Fruit fly (Drosophila melanogaster) whole organism, embryonic: ENCODE data around the gene HDAC3.

Experiments used
- Atf3 ChIP-seq: fragments of 200-800 bp; sonication (Bioruptor generic); optimal IDR thresholded peaks from 3 replicates; lab custom pipeline; 2016; ENCODE audit warnings: missing biosample characterization, missing genetic modification characterization
- Awh ChIP-seq: fragments of 200-800 bp; sonication (Bioruptor generic); IDR thresholded peaks from 2 replicates; pipeline ENCODE4, ENCODE4 v1.3.6; 2022; ENCODE audit warnings: missing biosample characterization, missing genetic modification characterization
- CG10147 ChIP-seq: fragments of 200-800 bp; sonication (Bioruptor generic); optimal IDR thresholded peaks from 2 replicates; lab custom pipeline; 2019; ENCODE audit warnings: missing biosample characterization, mild to moderate bottlenecking, missing genetic modification characterization, moderate library complexity
- CG10543 ChIP-seq: fragments of 200-800 bp; sonication (Bioruptor generic); optimal IDR thresholded peaks from 3 replicates; lab custom pipeline; 2017; ENCODE audit warnings: missing biosample characterization, mild to moderate bottlenecking, missing genetic modification characterization, moderate library complexity
- CG11247 ChIP-seq: fragments of 200-800 bp; sonication (Bioruptor generic); IDR thresholded peaks from 2 replicates; pipeline ENCODE4 v1.3.6; 2022; ENCODE audit warnings: missing biosample characterization, missing genetic modification characterization
- CG11456 ChIP-seq: fragments of 200-800 bp; sonication (Bioruptor generic); IDR thresholded peaks from 3 replicates; pipeline ENCODE4 v1.3.6; 2022; ENCODE audit warnings: missing biosample characterization, missing genetic modification characterization
- CG12659 ChIP-seq: fragments of 200-800 bp; sonication (Bioruptor generic); optimal IDR thresholded peaks from 3 replicates; lab custom pipeline; 2017; ENCODE audit warnings: mild to moderate bottlenecking, missing biosample characterization, missing genetic modification reagents, missing genetic modification characterization
- CG13123 ChIP-seq: fragments of 200-800 bp; sonication (Bioruptor generic); optimal IDR thresholded peaks from 2 replicates; lab custom pipeline; 2016; ENCODE audit warnings: missing biosample characterization, missing genetic modification characterization
- CG13624 ChIP-seq: fragments of 200-800 bp; sonication (Bioruptor generic); optimal IDR thresholded peaks from 2 replicates; lab custom pipeline; 2016; ENCODE audit warnings: missing biosample characterization, missing genetic modification characterization
- CG14667 ChIP-seq: fragments of 200-800 bp; sonication (Bioruptor generic); IDR thresholded peaks from 2 replicates; pipeline ENCODE4 v1.3.6; 2022; ENCODE audit warnings: missing biosample characterization, missing genetic modification characterization
- CG1602 ChIP-seq: fragments of 200-800 bp; sonication (Bioruptor generic); optimal IDR thresholded peaks from 3 replicates; lab custom pipeline; 2016; ENCODE audit warnings: missing biosample characterization, missing genetic modification characterization
- CG17328 ChIP-seq: fragments of 200-800 bp; sonication (Bioruptor generic); IDR thresholded peaks from 2 replicates; pipeline ENCODE4 v1.3.6; 2022; ENCODE audit warnings: missing biosample characterization, missing genetic modification characterization
- CG17829 ChIP-seq: fragments of 200-800 bp; optimal IDR thresholded peaks from 2 replicates; lab custom pipeline; 2019; ENCODE audit warnings: missing biosample characterization, mild to moderate bottlenecking, missing genetic modification characterization, moderate library complexity
- CG2129 ChIP-seq: fragments of 200-800 bp; sonication (Bioruptor generic); IDR thresholded peaks from 2 replicates; pipeline ENCODE4 v1.3.6; 2022; ENCODE audit warnings: missing biosample characterization, missing genetic modification characterization; ENCODE audit not compliant: partially characterized antibody
- CG2202 ChIP-seq: fragments of 200-800 bp; sonication (Bioruptor generic); optimal IDR thresholded peaks from 2 replicates; lab custom pipeline; 2018; ENCODE audit warnings: missing biosample characterization, mild to moderate bottlenecking, missing genetic modification characterization
- CG2875 ChIP-seq: fragments of 200-800 bp; sonication (Bioruptor generic); optimal IDR thresholded peaks from 2 replicates; lab custom pipeline; 2017; ENCODE audit warnings: missing biosample characterization, mild to moderate bottlenecking, missing genetic modification characterization, missing genetic modification reagents
- CG32772 ChIP-seq: fragments of 200-800 bp; sonication (Bioruptor generic); IDR thresholded peaks from 2 replicates; pipeline ENCODE4 v1.3.6; 2022; ENCODE audit warnings: missing biosample characterization, missing genetic modification characterization
- CG34376 ChIP-seq: fragments of 200-800 bp; sonication (Bioruptor generic); optimal IDR thresholded peaks from 2 replicates; lab custom pipeline; 2018; ENCODE audit warnings: missing biosample characterization, mild to moderate bottlenecking, missing genetic modification characterization
- CG3838 ChIP-seq: fragments of 200-800 bp; sonication (Bioruptor generic); optimal IDR thresholded peaks from 3 replicates; lab custom pipeline; 2016; ENCODE audit warnings: missing biosample characterization, missing genetic modification characterization
- CG6765 ChIP-seq: fragments of 200-800 bp; sonication (Bioruptor generic); optimal IDR thresholded peaks from 3 replicates; lab custom pipeline; 2017; ENCODE audit warnings: missing biosample characterization, mild to moderate bottlenecking, missing genetic modification characterization
- CG7963 ChIP-seq: fragments of 200-800 bp; sonication (Bioruptor generic); IDR thresholded peaks from 3 replicates; pipeline ENCODE4 v1.3.6; 2022; ENCODE audit warnings: missing biosample characterization, missing genetic modification characterization; ENCODE audit not compliant: partially characterized antibody
- CG8944 ChIP-seq: fragments of 200-800 bp; sonication (Bioruptor generic); optimal IDR thresholded peaks from 3 replicates; lab custom pipeline; 2016; ENCODE audit warnings: missing biosample characterization, missing genetic modification characterization
- CHES-1-like ChIP-seq: fragments of 200-800 bp; sonication (Bioruptor generic); optimal IDR thresholded peaks from 2 replicates; lab custom pipeline; 2016; ENCODE audit warnings: missing biosample characterization, missing genetic modification characterization
- CoRest ChIP-seq: fragments of 200-800 bp; sonication (Bioruptor generic); optimal IDR thresholded peaks from 3 replicates; lab custom pipeline; 2018; ENCODE audit warnings: missing biosample characterization, mild to moderate bottlenecking, missing genetic modification characterization, moderate library complexity
- Dbx ChIP-seq: fragments of 200-800 bp; sonication (Bioruptor generic); IDR thresholded peaks from 3 replicates; pipeline ENCODE4 v1.3.6; 2022; ENCODE audit warnings: missing biosample characterization, missing genetic modification characterization
- Deaf1 ChIP-seq: fragments of 200-800 bp; optimal IDR thresholded peaks from 3 replicates; lab custom pipeline; 2019; ENCODE audit warnings: missing biosample characterization, mild to moderate bottlenecking, missing genetic modification characterization, moderate library complexity
- Fer1 ChIP-seq: fragments of 200-800 bp; sonication (Bioruptor generic); optimal IDR thresholded peaks from 2 replicates; lab custom pipeline; 2017; ENCODE audit warnings: missing biosample characterization, mild to moderate bottlenecking, missing genetic modification characterization
- Gsc ChIP-seq: fragments of 200-800 bp; sonication (Bioruptor generic); IDR thresholded peaks from 2 replicates; pipeline ENCODE4 v1.3.6; 2022; ENCODE audit warnings: missing biosample characterization, missing genetic modification characterization
- Kr ChIP-seq: fragments of 200-800 bp; sonication (Bioruptor generic); optimal IDR thresholded peaks from 2 replicates; lab custom pipeline; 2017; ENCODE audit warnings: missing biosample characterization, mild to moderate bottlenecking, missing genetic modification characterization
- NFAT ChIP-seq: fragments of 200-800 bp; sonication (Bioruptor generic); IDR thresholded peaks from 2 replicates; pipeline ENCODE4 v1.3.6; 2022; ENCODE audit warnings: missing biosample characterization, missing genetic modification characterization
- Rx ChIP-seq: fragments of 200-800 bp; sonication (Bioruptor generic); IDR thresholded peaks from 2 replicates; pipeline ENCODE4 v1.3.6; 2022; ENCODE audit warnings: missing biosample characterization, missing genetic modification characterization
- Sry-β ChIP-seq: fragments of 200-800 bp; sonication (Bioruptor generic); optimal IDR thresholded peaks from 2 replicates; lab custom pipeline; 2018; ENCODE audit warnings: missing biosample characterization, mild to moderate bottlenecking, missing genetic modification characterization, moderate library complexity
- bowl ChIP-seq: fragments of 200-800 bp; sonication (Bioruptor generic); IDR thresholded peaks from 2 replicates; pipeline ENCODE4 v1.3.6; 2022; ENCODE audit warnings: missing biosample characterization, missing genetic modification characterization
- dm ChIP-seq: fragments of 200-800 bp; sonication (Bioruptor generic); optimal IDR thresholded peaks from 3 replicates; lab custom pipeline; 2016; ENCODE audit warnings: missing biosample characterization, missing genetic modification characterization
- fd3F ChIP-seq: fragments of 200-800 bp; sonication (Bioruptor generic); optimal IDR thresholded peaks from 2 replicates; lab custom pipeline; 2018; ENCODE audit warnings: missing biosample characterization, mild to moderate bottlenecking, missing genetic modification characterization, moderate library complexity
- gfzf ChIP-seq: fragments of 200-800 bp; sonication (Bioruptor generic); optimal IDR thresholded peaks from 2 replicates; lab custom pipeline; 2016; ENCODE audit warnings: missing biosample characterization, mild to moderate bottlenecking, missing genetic modification characterization, moderate library complexity
- insv ChIP-seq, 2 experiments: fragments of 200-800 bp; sonication (Bioruptor generic); optimal IDR thresholded peaks; 3 replicates each; lab custom pipeline; 2016 to 2018; ENCODE audit warnings: missing biosample characterization in 2 of 2, missing genetic modification characterization in 2 of 2
- mam ChIP-seq: fragments of 200-800 bp; sonication (Bioruptor generic); optimal IDR thresholded peaks from 3 replicates; lab custom pipeline; 2016; ENCODE audit warnings: missing biosample characterization, missing genetic modification characterization
- nmo ChIP-seq: fragments of 200-800 bp; sonication (Bioruptor generic); optimal IDR thresholded peaks from 2 replicates; lab custom pipeline; 2018; ENCODE audit warnings: missing biosample characterization, mild to moderate bottlenecking, missing genetic modification characterization, moderate library complexity
- onecut ChIP-seq: fragments of 200-800 bp; sonication (Bioruptor generic); IDR thresholded peaks from 2 replicates; pipeline ENCODE4 v1.3.6; 2022; ENCODE audit warnings: missing biosample characterization, missing genetic modification characterization
- pita ChIP-seq: fragments of 200-800 bp; sonication (Bioruptor generic); optimal IDR thresholded peaks from 2 replicates; lab custom pipeline; 2017; ENCODE audit warnings: missing biosample characterization, mild to moderate bottlenecking, missing genetic modification characterization
- prd ChIP-seq, 3 experiments: fragments of >200 bp in 2 of 3; fragments of 200-800 bp in 1 of 3; sonication (Bioruptor generic) in 1 of 3; optimal IDR thresholded peaks in 2 of 3; IDR thresholded peaks in 1 of 3; 2 replicates in 2 of 3; 3 replicates in 1 of 3; pipeline versions ENCODE4 v1.3.6 to Lab custom; 2017 to 2022; ENCODE audit warnings: missing biosample characterization in 1 of 3, missing genetic modification characterization in 1 of 3
- pum ChIP-seq: fragments of 200-800 bp; sonication (Bioruptor generic); optimal IDR thresholded peaks from 2 replicates; lab custom pipeline; 2016; ENCODE audit warnings: missing biosample characterization, missing genetic modification characterization
- sens-2 ChIP-seq: fragments of 200-800 bp; sonication (Bioruptor generic); IDR thresholded peaks from 2 replicates; pipeline ENCODE4 v1.3.6; 2022; ENCODE audit warnings: missing biosample characterization, missing genetic modification characterization
- shn ChIP-seq: fragments of 200-800 bp; sonication (Bioruptor generic); optimal IDR thresholded peaks from 3 replicates; lab custom pipeline; 2016; ENCODE audit warnings: missing biosample characterization, missing genetic modification characterization
- so ChIP-seq: fragments of 200-800 bp; sonication (Bioruptor generic); IDR thresholded peaks from 3 replicates; pipeline ENCODE4 v1.3.6; 2022; ENCODE audit warnings: missing biosample characterization, missing genetic modification characterization
- tgo ChIP-seq: fragments of 200-800 bp; sonication (Bioruptor generic); IDR thresholded peaks from 3 replicates; pipeline ENCODE4 v1.3.6; 2022; ENCODE audit warnings: missing biosample characterization, missing genetic modification characterization
- tll ChIP-seq, 2 experiments: fragments of 200-800 bp in 1 of 2; fragments of >200 bp in 1 of 2; sonication (Bioruptor generic) in 1 of 2; optimal IDR thresholded peaks; 2 replicates each; lab custom pipeline; 2017 to 2019; ENCODE audit warnings: missing biosample characterization in 2 of 2, missing genetic modification characterization in 2 of 2, mild to moderate bottlenecking in 1 of 2, moderate library complexity in 1 of 2
- wdn ChIP-seq: fragments of 200-800 bp; sonication (Bioruptor generic); IDR thresholded peaks from 2 replicates; pipeline ENCODE4 v1.3.6; 2022; ENCODE audit warnings: missing biosample characterization, missing genetic modification characterization
- yki ChIP-seq: fragments of >200 bp; optimal IDR thresholded peaks from 3 replicates; lab custom pipeline; 2018
- zf30C ChIP-seq: fragments of 200-800 bp; sonication (Bioruptor generic); optimal IDR thresholded peaks from 3 replicates; lab custom pipeline; 2018; ENCODE audit warnings: missing biosample characterization, mild to moderate bottlenecking, missing genetic modification characterization

The HDAC3 gene

DNA sequence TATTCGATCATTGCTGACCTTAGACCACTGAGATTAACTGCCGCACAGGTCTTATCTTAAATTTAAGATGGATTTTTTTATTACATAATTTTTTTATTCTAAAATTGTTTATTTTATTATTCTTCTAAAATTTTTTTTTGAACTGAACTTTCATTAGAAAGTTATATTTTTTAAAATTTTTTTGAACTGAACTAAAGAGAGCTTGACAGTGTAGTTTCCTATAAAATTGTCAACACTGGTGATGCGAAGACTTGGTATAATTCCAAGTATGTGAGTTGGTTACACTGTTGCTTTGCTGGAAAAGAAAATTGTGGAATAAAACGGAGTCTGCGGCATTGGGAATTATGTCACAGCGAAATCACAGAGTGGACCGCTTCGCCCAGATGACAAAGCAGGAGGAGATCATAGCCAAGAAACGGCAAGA is 10.9 kb upstream of the HDAC3 start, which contains the start of gene CG31550 (continued):
- TF ChIP-seq CG3838 (no peak), wdn (GFP tag; lab: Robert Waterston, UW) (peak; percentile 60), CG14667 (GFP tag; lab: Robert Waterston, UW) (peak; percentile 73), insv (GFP tag; optimal IDR thresholded peaks at IDR 0.05; lab: Kevin White, UChicago) (peak in 1 of 2 experiments; percentile 16), CG8944 (GFP tag; lab: Kevin White, UChicago) (peak; percentile 54), onecut (GFP tag; lab: Robert Waterston, UW) (0 out of 2 replicates have a peak, but pooled peaks have one; percentile 30), zf30C (GFP tag; lab: Kevin White, UChicago) (peak; percentile 90), CG2129 (GFP tag; lab: Robert Waterston, UW) (no peak), prd (optimal IDR thresholded peaks at IDR 0.05; lab: Kevin White, UChicago) (no peak), prd (GFP tag; IDR thresholded peaks at IDR 0.05; lab: Robert Waterston, UW) (peak; percentile 83; the same call in 2 of the 3 replicates), CG6765 (GFP tag; lab: Kevin White, UChicago) (peak; percentile 12), shn (GFP tag; lab: Kevin White, UChicago) (peak; percentile 45), tll (GFP tag; optimal IDR thresholded peaks at IDR 0.05; lab: Kevin White, UChicago) (no peak), CG17829 (tag; lab: Kevin White, UChicago) (peak; percentile 81), CG34376 (GFP tag; lab: Kevin White, UChicago) (no peak), Rx (GFP tag; lab: Robert Waterston, UW) (peak; percentile 16; the same call in 1 of the 2 replicates), Sry-β (GFP tag; lab: Kevin White, UChicago) (peak; percentile 42), pum (peak; percentile 19), dm (peak; percentile 34), CG13624 (GFP tag; lab: Kevin White, UChicago) (peak; percentile 59), CG10147 (peak; percentile 64), mam (peak; percentile 69), CG12659 (GFP tag; lab: Kevin White, UChicago) (peak; percentile 76), CG32772 (peak; percentile 68), pita (no peak), Awh (GFP tag; lab: Robert Waterston, UW) (peak; percentile 25; the same call in 1 of the 2 replicates), fd3F (peak; percentile 66), CG2202 (peak; percentile 27), Deaf1 (tag; lab: Kevin White, UChicago) (no peak), Atf3 (GFP tag; lab: Kevin White, UChicago) (peak; percentile 11), NFAT (GFP tag; lab: Robert Waterston, UW) (peak; percentile 82), nmo (peak; percentile 87), Kr (GFP tag; lab: Kevin White, UChicago) (no peak), CG11247 (GFP tag; lab: Robert Waterston, UW) (peak; percentile 70), bowl (GFP tag; lab: Robert Waterston, UW) (no peak), yki (lab: Kevin White, UChicago) (no peak), CoRest (tag; lab: Kevin White, UChicago) (peak; percentile 84), so (GFP tag; lab: Robert Waterston, UW) (no peak), Gsc (GFP tag; lab: Robert Waterston, UW) (no peak), CG7963 (GFP tag; lab: Robert Waterston, UW) (no peak), CHES-1-like (GFP tag; lab: Kevin White, UChicago) (no peak), CG17328 (GFP tag; lab: Robert Waterston, UW) (peak; percentile 67; the same call in 1 of the 2 replicates), CG2875 (no peak), gfzf (GFP tag; lab: Kevin White, UChicago) (peak; percentile 71), tgo (GFP tag; lab: Robert Waterston, UW) (peak; percentile 85), sens-2 (GFP tag; lab: Robert Waterston, UW) (no peak), Dbx (peak; percentile 77; the same call in 2 of the 3 replicates), CG10543 (GFP tag; lab: Kevin White, UChicago) (peak; percentile 36), CG13123 (GFP tag; lab: Kevin White, UChicago) (peak; percentile 39), CG11456 (GFP tag; lab: Robert Waterston, UW) (peak; percentile 83), CG1602 (peak; percentile 76), Fer1 (GFP tag; lab: Kevin White, UChicago) (peak; percentile 40)
